Fruit fly (Drosophila melanogaster): ENCODE data around the gene CG13731.
A peak's percentile ranks its signal among the peaks of the same experiment; 100 is the strongest.

Gene CG13731

DNA sequence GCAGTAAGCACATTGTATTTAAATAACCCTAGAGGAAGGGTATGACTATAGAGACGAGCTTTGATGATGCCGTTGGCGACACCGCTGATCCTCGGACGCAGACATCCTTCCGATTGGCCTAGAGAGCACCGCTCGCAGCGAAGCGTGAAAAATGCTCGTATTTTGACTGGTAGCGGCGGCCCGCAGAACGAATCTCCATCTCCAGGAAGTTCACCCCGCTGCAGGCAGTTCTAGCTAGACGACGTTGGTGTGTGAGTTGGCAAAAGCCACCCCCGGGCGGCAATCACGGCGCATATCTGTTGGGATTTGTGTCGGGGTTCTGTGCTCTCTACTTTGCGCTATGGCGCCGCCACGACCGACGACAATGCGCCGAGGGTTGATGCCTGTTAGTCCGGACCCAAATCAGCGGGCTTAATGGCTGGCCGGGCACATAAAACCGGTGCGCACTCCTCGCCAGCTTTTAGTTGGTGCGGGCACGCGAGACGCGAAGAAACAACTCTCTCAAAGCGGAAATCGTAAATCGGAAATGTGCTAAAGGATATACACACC is 29.5 kb downstream of the CG13731 start, which contains the start of gene tap:
TSS of gene tap (plus strand) at position 458 of the 549 bp plus-strand sequence.
- TF ChIP-seq kni (GFP tag; optimal IDR thresholded peaks at IDR 0.05) = peak; percentile 25
- TF ChIP-seq CG8281 (tag; optimal IDR thresholded peaks at IDR 0.05) = no peak
- no peak for TF ChIP-seq wor (GFP tag; IDR thresholded peaks at IDR 0.05)
- TF ChIP-seq Xrp1 (GFP tag; IDR thresholded peaks at IDR 0.05) = no peak
- no peak for TF ChIP-seq pan (optimal IDR thresholded peaks at IDR 0.05)
- no peak for TF ChIP-seq pan (GFP tag; optimal IDR thresholded peaks at IDR 0.05 in 1 of 2, IDR thresholded peaks at IDR 0.05 in 1 of 2)
- no peak for TF ChIP-seq Dip2 (GFP tag; IDR thresholded peaks at IDR 0.05)
- peak; percentile 46; the same call in 1 of the 2 replicates for TF ChIP-seq seq (GFP tag; IDR thresholded peaks at IDR 0.05)
- no peak for TF ChIP-seq Gsc (GFP tag; IDR thresholded peaks at IDR 0.05)
- no peak for TF ChIP-seq CG18619 (GFP tag; optimal IDR thresholded peaks at IDR 0.05)
- TF ChIP-seq CG17328 (GFP tag; IDR thresholded peaks at IDR 0.05) = no peak
- no peak for TF ChIP-seq CG17802 (tag; optimal IDR thresholded peaks at IDR 0.05)
- TF ChIP-seq CG1529 (GFP tag; optimal IDR thresholded peaks at IDR 0.05) = no peak
- peak; percentile 93 for TF ChIP-seq Nf-YC (tag; optimal IDR thresholded peaks at IDR 0.05)
- no peak for TF ChIP-seq CG4328 (GFP tag; optimal IDR thresholded peaks at IDR 0.05)
- TF ChIP-seq Ssrp (tag; optimal IDR thresholded peaks at IDR 0.05) = no peak
- no peak for TF ChIP-seq CG7556 (GFP tag; optimal IDR thresholded peaks at IDR 0.05)
- peak; percentile 79 for TF ChIP-seq Hey (tag; optimal IDR thresholded peaks at IDR 0.05)
- TF ChIP-seq ewg (GFP tag; optimal IDR thresholded peaks at IDR 0.05) = peak; percentile 21
- TF ChIP-seq pros (GFP tag; optimal IDR thresholded peaks at IDR 0.05) = peak; percentile 77
- no peak for TF ChIP-seq CG10462 (GFP tag; optimal IDR thresholded peaks at IDR 0.05)
- TF ChIP-seq caup (GFP tag; optimal IDR thresholded peaks at IDR 0.05; ENCODE audit: severe bottlenecking) = no peak
- TF ChIP-seq oc (tag; optimal IDR thresholded peaks at IDR 0.05) = peak; percentile 17
- no peak for TF ChIP-seq Hsf (GFP tag; optimal IDR thresholded peaks at IDR 0.05)
- no peak for TF ChIP-seq ranshi (GFP tag; IDR thresholded peaks at IDR 0.05)
- TF ChIP-seq HLH3B (GFP tag; IDR thresholded peaks at IDR 0.05) = no peak
- TF ChIP-seq Spps (tag; optimal IDR thresholded peaks at IDR 0.05) = no peak
- TF ChIP-seq Ets65A (GFP tag) = peak; percentile 70
- no peak for TF ChIP-seq HLH54F (GFP tag; optimal IDR thresholded peaks at IDR 0.05)
- no peak for TF ChIP-seq cato (GFP tag; optimal IDR thresholded peaks at IDR 0.05; ENCODE audit: borderline replicate concordance)
- no peak for TF ChIP-seq BEAF-32 (GFP tag; optimal IDR thresholded peaks at IDR 0.05)
- no peak for TF ChIP-seq tup (GFP tag; optimal IDR thresholded peaks at IDR 0.05)
- TF ChIP-seq CG33557 (GFP tag; optimal IDR thresholded peaks at IDR 0.05) = no peak
- TF ChIP-seq CG11456 (GFP tag; IDR thresholded peaks at IDR 0.05) = no peak
- no peak for TF ChIP-seq Tbp (GFP tag; optimal IDR thresholded peaks at IDR 0.05)
- no peak for TF ChIP-seq Blimp-1 (GFP tag; optimal IDR thresholded peaks at IDR 0.05)
- no peak for TF ChIP-seq CG14014 (GFP tag; IDR thresholded peaks at IDR 0.05)
- TF ChIP-seq sisA (GFP tag; IDR thresholded peaks at IDR 0.05) = no peak
- no peak for TF ChIP-seq CG3163 (GFP tag; optimal IDR thresholded peaks at IDR 0.05)
- no peak for TF ChIP-seq NK7.1 (GFP tag; optimal IDR thresholded peaks at IDR 0.05)
- TF ChIP-seq CG12236 (GFP tag; optimal IDR thresholded peaks at IDR 0.05) = no peak
- TF ChIP-seq nerfin-1 (tag; optimal IDR thresholded peaks at IDR 0.05) = peak; percentile 35
- TF ChIP-seq CG13894 (tag; optimal IDR thresholded peaks at IDR 0.05) = peak; percentile 62
- 0 out of 3 replicates have a peak, but pooled peaks have one; percentile 31 for TF ChIP-seq CG2199 (GFP tag; IDR thresholded peaks at IDR 0.05)
- TF ChIP-seq Nf-YB (GFP tag; optimal IDR thresholded peaks at IDR 0.05) = peak; percentile 91
- TF ChIP-seq Gug (GFP tag; IDR thresholded peaks at IDR 0.05) = no peak
- no peak for TF ChIP-seq twi (tag; optimal IDR thresholded peaks at IDR 0.05)
- no peak for TF ChIP-seq CG11723 (GFP tag; optimal IDR thresholded peaks at IDR 0.05)
- no peak for TF ChIP-seq CG4854 (GFP tag; optimal IDR thresholded peaks at IDR 0.05)
- TF ChIP-seq CG2116 (GFP tag; optimal IDR thresholded peaks at IDR 0.05) = no peak
- no peak for TF ChIP-seq ap (GFP tag; IDR thresholded peaks at IDR 0.05)
